Worm (Caenorhabditis elegans) whole organism, L4 larva: Measurements from ENCODE around the gene srsx-3.
A peak's percentile ranks its signal among the peaks of the same experiment; 100 is the strongest.

Experiments used
- D1046.2 ChIP-seq: fragments of 200-800 bp; sonication (Bioruptor generic); IDR thresholded peaks from 2 replicates; pipeline ENCODE4 v1.3.6; 2022; ENCODE audit warnings: missing genetic modification characterization, missing compliant biosample characterization
- F10B5.3 ChIP-seq: sonication (generic microtip); optimal IDR thresholded peaks from 2 replicates; lab custom pipeline; 2016; ENCODE audit warnings: mild to moderate bottlenecking, missing genetic modification characterization, missing compliant biosample characterization
- F37D6.2 ChIP-seq: sonication (generic microtip); optimal IDR thresholded peaks from 2 replicates; lab custom pipeline; 2016; ENCODE audit warnings: mild to moderate bottlenecking, missing genetic modification characterization, missing compliant biosample characterization
- Y105C5A.15 ChIP-seq: fragments of 200-800 bp; sonication (Bioruptor generic); IDR thresholded peaks from 2 replicates; pipeline ENCODE4 v1.3.6; 2022; ENCODE audit warnings: missing genetic modification characterization, missing compliant biosample characterization
- Y48G9A.11 ChIP-seq: fragments of 200-800 bp; sonication (Bioruptor generic); IDR thresholded peaks from 2 replicates; pipeline ENCODE4 v1.3.6; 2022; ENCODE audit warnings: missing genetic modification reagents, missing genetic modification characterization, missing compliant biosample characterization
- Y75B8A.6 ChIP-seq: fragments of 200-800 bp; sonication (Bioruptor generic); IDR thresholded peaks from 2 replicates; pipeline ENCODE4 v1.3.6; 2022; ENCODE audit warnings: missing genetic modification reagents, missing genetic modification characterization, missing compliant biosample characterization
- aha-1 ChIP-seq: fragments of 150-350 bp; peaks from one replicate; lab custom pipeline; 2014; ENCODE audit warnings: missing biosample characterization, missing genetic modification characterization
- aly-2 ChIP-seq: sonication (generic microtip); optimal IDR thresholded peaks from 2 replicates; lab custom pipeline; 2018; ENCODE audit warnings: missing biosample characterization, missing genetic modification characterization
- ama-1 ChIP-seq: fragments of 150-350 bp; optimal IDR thresholded peaks from 2 replicates; lab custom pipeline; 2014; ENCODE audit warnings: inconsistent platforms, mixed read lengths
- arid-1 ChIP-seq: fragments of 200-800 bp; sonication (Bioruptor generic); conservative IDR thresholded peaks from 2 replicates; pipeline ENCODE4 v1.3.6; 2022; ENCODE audit warnings: missing genetic modification reagents, missing genetic modification characterization, missing compliant biosample characterization
- attf-4 ChIP-seq: sonication (generic microtip); optimal IDR thresholded peaks from 3 replicates; lab custom pipeline; 2017; ENCODE audit warnings: missing biosample characterization, missing genetic modification characterization
- ceh-62 ChIP-seq: sonication (generic microtip); optimal IDR thresholded peaks from 2 replicates; lab custom pipeline; 2017; ENCODE audit warnings: missing biosample characterization, missing genetic modification characterization
- ces-1 ChIP-seq: fragments of 150-350 bp; sonication (generic microtip); optimal IDR thresholded peaks from 4 replicates; lab custom pipeline; 2014; ENCODE audit warnings: missing biosample characterization, missing genetic modification reagents, missing genetic modification characterization
- cey-2 ChIP-seq: sonication (generic microtip); optimal IDR thresholded peaks from 3 replicates; lab custom pipeline; 2017; ENCODE audit warnings: missing genetic modification characterization, mild to moderate bottlenecking, missing compliant biosample characterization, antibody characterized with exemption, borderline replicate concordance; ENCODE audit not compliant: insufficient read depth
- ctbp-1 ChIP-seq: fragments of 200-800 bp; sonication (Bioruptor generic); IDR thresholded peaks from 2 replicates; pipeline ENCODE4 v1.3.6; 2022; ENCODE audit warnings: missing genetic modification reagents, missing genetic modification characterization, missing compliant biosample characterization
- daf-19 ChIP-seq: fragments of 200-800 bp; sonication (Bioruptor generic); conservative IDR thresholded peaks from 2 replicates; pipeline ENCODE4 v1.3.6; 2022; ENCODE audit warnings: missing genetic modification characterization, missing compliant biosample characterization
- dmd-6 ChIP-seq: fragments of 200-800 bp; sonication (Bioruptor generic); IDR thresholded peaks from 2 replicates; pipeline ENCODE4 v1.3.6; 2022; ENCODE audit warnings: missing genetic modification reagents, missing genetic modification characterization, missing compliant biosample characterization
- dmd-9 ChIP-seq: fragments of 200-800 bp; sonication (Bioruptor generic); IDR thresholded peaks from 2 replicates; pipeline ENCODE4 v1.3.6; 2022; ENCODE audit warnings: missing genetic modification reagents, missing genetic modification characterization, missing compliant biosample characterization
- gei-8 ChIP-seq: fragments of 200-800 bp; sonication (Bioruptor generic); optimal IDR thresholded peaks from 2 replicates; lab custom pipeline; 2018; ENCODE audit warnings: mild to moderate bottlenecking, missing genetic modification characterization, missing compliant biosample characterization
- hif-1 ChIP-seq, 2 experiments: sonication (generic microtip); optimal IDR thresholded peaks; 2 replicates each; lab custom pipeline; 2016 to 2017; ENCODE audit warnings: missing compliant biosample characterization in 2 of 2, missing genetic modification characterization in 2 of 2, missing genetic modification reagents in 2 of 2, missing genotype in 2 of 2, mild to moderate bottlenecking in 1 of 2
- hmg-1.1 ChIP-seq: fragments of 200-800 bp; sonication (Bioruptor generic); IDR thresholded peaks from 2 replicates; pipeline ENCODE4 v1.3.6; 2022; ENCODE audit warnings: missing genetic modification reagents, missing genetic modification characterization, missing compliant biosample characterization
- jun-1 ChIP-seq: fragments of 150-350 bp; optimal IDR thresholded peaks from 2 replicates; lab custom pipeline; 2014; ENCODE audit warnings: missing biosample characterization, missing genetic modification reagents, missing genetic modification characterization
- lin-1 ChIP-seq: fragments of 200-800 bp; sonication (Bioruptor generic); IDR thresholded peaks from 2 replicates; pipeline ENCODE4 v1.3.6; 2022; ENCODE audit warnings: missing genetic modification reagents, missing genetic modification characterization, missing compliant biosample characterization
- lin-13 ChIP-seq: fragments of 150-350 bp; optimal IDR thresholded peaks from 2 replicates; lab custom pipeline; 2014; ENCODE audit warnings: missing biosample characterization, missing genetic modification reagents, missing genetic modification characterization
- lin-29 ChIP-seq: fragments of 200-800 bp; sonication (Bioruptor generic); IDR thresholded peaks from 2 replicates; pipeline ENCODE4 v1.3.6; 2022; ENCODE audit warnings: missing genetic modification reagents, missing genetic modification characterization, missing compliant biosample characterization
- lin-39 ChIP-seq: fragments of 150-350 bp; optimal IDR thresholded peaks from 2 replicates; lab custom pipeline; 2014; ENCODE audit warnings: missing biosample characterization, missing genetic modification reagents, missing genetic modification characterization
- lir-3 ChIP-seq: sonication (generic microtip); optimal IDR thresholded peaks from 2 replicates; lab custom pipeline; 2016; ENCODE audit warnings: mild to moderate bottlenecking, missing genetic modification characterization, missing compliant biosample characterization
- lsy-2 ChIP-seq, 2 experiments: fragments of 150-350 bp in 1 of 2; sonication (generic microtip) in 1 of 2; optimal IDR thresholded peaks; 2 replicates each; lab custom pipeline; 2014 to 2017; ENCODE audit warnings: missing biosample characterization in 2 of 2, missing genetic modification characterization in 2 of 2
- madf-9 ChIP-seq: fragments of 200-800 bp; sonication (Bioruptor generic); conservative IDR thresholded peaks from 2 replicates; pipeline ENCODE4 v1.3.6; 2022; ENCODE audit warnings: missing genetic modification reagents, missing genetic modification characterization, missing compliant biosample characterization
- mdl-1 ChIP-seq, 2 experiments: fragments of 150-350 bp in 1 of 2; sonication (generic microtip) in 1 of 2; optimal IDR thresholded peaks; 2 replicates each; lab custom pipeline; 2014 to 2017; ENCODE audit warnings: missing biosample characterization in 2 of 2, missing genetic modification characterization in 2 of 2
- mxl-2 ChIP-seq: fragments of 200-800 bp; sonication (Bioruptor generic); conservative IDR thresholded peaks from 2 replicates; pipeline ENCODE4 v1.3.6; 2022; ENCODE audit warnings: missing genetic modification reagents, missing genetic modification characterization, missing compliant biosample characterization
- mxl-3 ChIP-seq: fragments of 200-800 bp; sonication (Bioruptor generic); optimal IDR thresholded peaks from 2 replicates; lab custom pipeline; 2018; ENCODE audit warnings: mild to moderate bottlenecking, missing genetic modification characterization, missing compliant biosample characterization
- nhr-102 ChIP-seq: sonication (generic microtip); optimal IDR thresholded peaks from 2 replicates; lab custom pipeline; 2016; ENCODE audit warnings: mild to moderate bottlenecking, missing genetic modification characterization, moderate library complexity, missing compliant biosample characterization
- nhr-11 ChIP-seq: fragments of 150-350 bp; optimal IDR thresholded peaks from 2 replicates; lab custom pipeline; 2014; ENCODE audit warnings: missing biosample characterization, missing genetic modification characterization
- nhr-111 ChIP-seq: fragments of 200-800 bp; sonication (Bioruptor generic); optimal IDR thresholded peaks from 2 replicates; lab custom pipeline; 2018; ENCODE audit warnings: mild to moderate bottlenecking, missing genetic modification characterization, missing compliant biosample characterization
- nhr-25 ChIP-seq: sonication (generic microtip); optimal IDR thresholded peaks from 2 replicates; lab custom pipeline; 2017; ENCODE audit warnings: missing genetic modification characterization, mild to moderate bottlenecking, missing compliant biosample characterization, antibody characterized with exemption, moderate library complexity, borderline replicate concordance; ENCODE audit not compliant: insufficient read depth
- nhr-28 ChIP-seq: fragments of 150-350 bp; optimal IDR thresholded peaks from 2 replicates; lab custom pipeline; 2014; ENCODE audit warnings: missing biosample characterization, missing genetic modification characterization
- nhr-48 ChIP-seq: sonication (generic microtip); optimal IDR thresholded peaks from 2 replicates; lab custom pipeline; 2016; ENCODE audit warnings: mild to moderate bottlenecking, missing genetic modification characterization, missing compliant biosample characterization
- nhr-6 ChIP-seq: fragments of 150-350 bp; optimal IDR thresholded peaks from 2 replicates; lab custom pipeline; 2014; ENCODE audit warnings: missing biosample characterization, missing genetic modification characterization
- nhr-76 ChIP-seq: fragments of 150-350 bp; optimal IDR thresholded peaks from 2 replicates; lab custom pipeline; 2014; ENCODE audit warnings: missing biosample characterization, missing genetic modification characterization
- rbr-2 ChIP-seq: sonication (generic microtip); optimal IDR thresholded peaks from 2 replicates; lab custom pipeline; 2016; ENCODE audit warnings: missing genotype, missing genetic modification characterization, missing compliant biosample characterization
- sdz-12 ChIP-seq: fragments of 200-800 bp; sonication (Bioruptor generic); optimal IDR thresholded peaks from 2 replicates; lab custom pipeline; 2018; ENCODE audit warnings: mild to moderate bottlenecking, missing genetic modification characterization, missing compliant biosample characterization
- skn-1 ChIP-seq: fragments of 150-350 bp; optimal IDR thresholded peaks from 2 replicates; lab custom pipeline; 2014; ENCODE audit warnings: missing biosample characterization, missing genetic modification characterization
- spr-1 ChIP-seq: sonication (generic microtip); optimal IDR thresholded peaks from 2 replicates; lab custom pipeline; 2016; ENCODE audit warnings: mild to moderate bottlenecking, missing genetic modification characterization, missing compliant biosample characterization
- unc-39 ChIP-seq: sonication (generic microtip); optimal IDR thresholded peaks from 2 replicates; lab custom pipeline; 2017; ENCODE audit warnings: missing biosample characterization, missing genetic modification characterization
- unc-62 ChIP-seq, 3 experiments: fragments of 150-350 bp in 1 of 3; sonication (generic microtip); optimal IDR thresholded peaks in 2 of 3; peaks in 1 of 3; 1 replicate in 1 of 3; 2 replicates in 2 of 3; lab custom pipeline; 2014 to 2017; ENCODE audit warnings: missing biosample characterization in 3 of 3, missing genetic modification characterization in 3 of 3, missing genetic modification reagents in 3 of 3, missing genotype in 1 of 3
- zfp-2 ChIP-seq: sonication (generic microtip); optimal IDR thresholded peaks from 2 replicates; lab custom pipeline; 2016; ENCODE audit warnings: mild to moderate bottlenecking, missing genetic modification characterization, missing compliant biosample characterization
- zip-11 ChIP-seq: fragments of 200-800 bp; sonication (Bioruptor generic); IDR thresholded peaks from 2 replicates; pipeline ENCODE4 v1.3.6; 2022; ENCODE audit warnings: missing genetic modification characterization, missing compliant biosample characterization
- ztf-7 ChIP-seq: fragments of 150-350 bp; optimal IDR thresholded peaks from 2 replicates; lab custom pipeline; 2014; ENCODE audit warnings: missing biosample characterization, missing genetic modification characterization

srsx-3 gene

ce11 chrV:7980370-7980987, 43.4 kb upstream of the srsx-3 start (continued):
- TF ChIP-seq daf-19 (GFP tag; lab: Robert Waterston, UW) (no peak), ceh-62 (tag; lab: Kevin White, UChicago) (no peak)

ce11 chrV:7978798-7979197, 41.7 kb upstream of the srsx-3 start:
- no peak for TF ChIP-seq skn-1 (tag; lab: Kevin White, UChicago)
- TF ChIP-seq Y75B8A.6 (GFP tag; lab: Robert Waterston, UW) = no peak
- TF ChIP-seq F10B5.3 (tag; lab: Kevin White, UChicago) = no peak
- TF ChIP-seq nhr-25 (tag; lab: Kevin White, UChicago) = peak; percentile 85
- no peak for TF ChIP-seq spr-1 (tag; lab: Kevin White, UChicago)
- no peak for TF ChIP-seq mdl-1 (tag; optimal IDR thresholded peaks at IDR 0.05; lab: Kevin White, UChicago)
- no peak for TF ChIP-seq cey-2 (tag; lab: Kevin White, UChicago)
- TF ChIP-seq attf-4 = no peak
- 0 out of 2 replicates have a peak, but pooled peaks have one; percentile 9 for TF ChIP-seq dmd-6
- TF ChIP-seq lin-39 = no peak
- TF ChIP-seq nhr-28 (tag; lab: Kevin White, UChicago) = peak; percentile 75
- no peak for TF ChIP-seq F37D6.2
- no peak for TF ChIP-seq unc-39 (tag; lab: Kevin White, UChicago)
- no peak for TF ChIP-seq hif-1 (tag; optimal IDR thresholded peaks at IDR 0.05; lab: Kevin White, UChicago)
- TF ChIP-seq zfp-2 = no peak
- TF ChIP-seq nhr-76 (tag; lab: Kevin White, UChicago) = no peak
- peak; percentile 52; the same call in 1 of the 2 replicates for TF ChIP-seq hmg-1.1 (GFP tag; lab: Robert Waterston, UW)
- no peak for TF ChIP-seq jun-1 (tag; lab: Kevin White, UChicago)
- no peak for TF ChIP-seq Y48G9A.11 (GFP tag; lab: Robert Waterston, UW)
- TF ChIP-seq D1046.2 (GFP tag; lab: Robert Waterston, UW) = no peak
- TF ChIP-seq lin-1 (GFP tag; lab: Robert Waterston, UW) = no peak
- peak in 1 of 2 experiments; percentile 54 for TF ChIP-seq lsy-2 (tag; optimal IDR thresholded peaks at IDR 0.05; lab: Kevin White, UChicago)
- TF ChIP-seq zip-11 (GFP tag; lab: Robert Waterston, UW) = no peak
- peak; percentile 41 for TF ChIP-seq nhr-6
- no peak for TF ChIP-seq nhr-48 (tag; lab: Kevin White, UChicago)
- TF ChIP-seq lin-13 (GFP tag; lab: Kevin White, UChicago) = no peak
- TF ChIP-seq ces-1 (GFP tag; lab: Kevin White, UChicago) = no peak
- no peak for TF ChIP-seq lin-29 (GFP tag; lab: Robert Waterston, UW)
- TF ChIP-seq nhr-111 = no peak
- TF ChIP-seq ctbp-1 (GFP tag; lab: Robert Waterston, UW) = no peak
- TF ChIP-seq lir-3 (tag; lab: Kevin White, UChicago) = no peak
- no peak for TF ChIP-seq mxl-2 (GFP tag; lab: Robert Waterston, UW)
- TF ChIP-seq unc-62 (GFP tag; optimal IDR thresholded peaks at IDR 0.05 in 1 of 2; lab: Kevin White, UChicago) = peak in 1 of 2 experiments; percentile 81
- no peak for TF ChIP-seq unc-62 (tag; optimal IDR thresholded peaks at IDR 0.05; lab: Kevin White, UChicago)
- TF ChIP-seq aha-1 (tag; lab: Kevin White, UChicago) = no peak
- no peak for TF ChIP-seq nhr-102 (tag; lab: Kevin White, UChicago)
- no peak for TF ChIP-seq Y105C5A.15 (GFP tag; lab: Robert Waterston, UW)
- peak; percentile 21 for TF ChIP-seq rbr-2
- no peak for TF ChIP-seq aly-2 (tag; lab: Kevin White, UChicago)
- TF ChIP-seq nhr-11 (tag; lab: Kevin White, UChicago) = no peak
- TF ChIP-seq gei-8 (GFP tag; lab: Kevin White, UChicago) = no peak
- no peak for TF ChIP-seq madf-9 (GFP tag; lab: Robert Waterston, UW)
- no peak for TF ChIP-seq arid-1 (GFP tag; lab: Robert Waterston, UW)
- no peak for TF ChIP-seq ama-1 (lab: Kevin White, UChicago)
- TF ChIP-seq mxl-3 (GFP tag; lab: Kevin White, UChicago) = peak; percentile 72
- TF ChIP-seq dmd-9 = no peak
- no peak for TF ChIP-seq ztf-7
- TF ChIP-seq sdz-12 (GFP tag; lab: Kevin White, UChicago) = no peak
